Worm (Caenorhabditis elegans) whole organism, L1 larva: ENCODE data around the gene btf-1.

Source experiments
- C04F5.9 ChIP-seq: sonication (generic microtip); optimal IDR thresholded peaks from 2 replicates; lab custom pipeline; 2016; ENCODE audit warnings: missing genetic modification characterization, missing compliant biosample characterization
- C16A3.4 ChIP-seq: fragments of 150-350 bp; optimal IDR thresholded peaks from 2 replicates; lab custom pipeline; 2014; ENCODE audit warnings: missing biosample characterization, missing genetic modification characterization
- ama-1 ChIP-seq: fragments of 150-350 bp; optimal IDR thresholded peaks from 2 replicates; lab custom pipeline; 2014
- blmp-1 ChIP-seq: fragments of 150-350 bp; optimal IDR thresholded peaks from 2 replicates; lab custom pipeline; 2014; ENCODE audit warnings: missing biosample characterization, missing genetic modification characterization
- egl-27 ChIP-seq, 2 experiments: fragments of 150-350 bp in 1 of 2; sonication (generic microtip); optimal IDR thresholded peaks; 3 replicates each; lab custom pipeline; 2017 to 2018; ENCODE audit warnings: missing biosample characterization in 2 of 2, missing genetic modification characterization in 2 of 2, missing genetic modification reagents in 2 of 2
- fkh-8 ChIP-seq: sonication (generic microtip); optimal IDR thresholded peaks from 2 replicates; lab custom pipeline; 2016; ENCODE audit warnings: mild to moderate bottlenecking, missing genetic modification characterization, missing compliant biosample characterization
- hlh-17 ChIP-seq: fragments of 200-800 bp; sonication (Bioruptor generic); optimal IDR thresholded peaks from 2 replicates; lab custom pipeline; 2018; ENCODE audit warnings: missing genetic modification characterization, mild to moderate bottlenecking, missing compliant biosample characterization, moderate library complexity, borderline replicate concordance
- jun-1 ChIP-seq: fragments of 150-350 bp; optimal IDR thresholded peaks from 2 replicates; lab custom pipeline; 2014; ENCODE audit warnings: missing biosample characterization, missing genetic modification reagents, missing genetic modification characterization
- lin-14 ChIP-seq: fragments of 200-800 bp; sonication (Bioruptor generic); optimal IDR thresholded peaks from 2 replicates; lab custom pipeline; 2018; ENCODE audit warnings: mild to moderate bottlenecking, missing genetic modification characterization, moderate library complexity, missing compliant biosample characterization
- lin-35 ChIP-seq, 2 experiments: fragments of 150-350 bp; optimal IDR thresholded peaks; 2 replicates each; lab custom pipeline; 2014; ENCODE audit warnings: missing biosample characterization in 2 of 2, missing genetic modification characterization in 2 of 2, missing genetic modification reagents in 2 of 2
- nhr-237 ChIP-seq: fragments of 150-350 bp; optimal IDR thresholded peaks from 2 replicates; lab custom pipeline; 2014; ENCODE audit warnings: missing biosample characterization, missing genetic modification characterization
- nhr-84 ChIP-seq: sonication (generic microtip); optimal IDR thresholded peaks from 2 replicates; lab custom pipeline; 2017; ENCODE audit warnings: missing biosample characterization, missing genetic modification characterization
- rnt-1 ChIP-seq: sonication (generic microtip); optimal IDR thresholded peaks from 2 replicates; lab custom pipeline; 2016; ENCODE audit warnings: mild to moderate bottlenecking, missing genetic modification characterization, moderate library complexity, missing compliant biosample characterization
- skn-1 ChIP-seq: fragments of 150-350 bp; optimal IDR thresholded peaks from 2 replicates; lab custom pipeline; 2014; ENCODE audit warnings: missing biosample characterization, missing genetic modification characterization
- snu-23 ChIP-seq: sonication (generic microtip); optimal IDR thresholded peaks from 2 replicates; lab custom pipeline; 2016; ENCODE audit warnings: missing genetic modification characterization, missing compliant biosample characterization
- sox-4 ChIP-seq: sonication (generic microtip); optimal IDR thresholded peaks from 2 replicates; lab custom pipeline; 2016; ENCODE audit warnings: missing genetic modification characterization, missing compliant biosample characterization
- sup-37 ChIP-seq: fragments of 200-800 bp; sonication (Bioruptor generic); optimal IDR thresholded peaks from 2 replicates; lab custom pipeline; 2018; ENCODE audit warnings: mild to moderate bottlenecking, missing genetic modification characterization, missing compliant biosample characterization
- unc-30 ChIP-seq: sonication (generic microtip); optimal IDR thresholded peaks from 2 replicates; lab custom pipeline; 2017; ENCODE audit warnings: missing biosample characterization, missing genetic modification characterization
- zip-4 ChIP-seq: fragments of 200-800 bp; sonication (Bioruptor generic); optimal IDR thresholded peaks from 2 replicates; lab custom pipeline; 2018; ENCODE audit warnings: mild to moderate bottlenecking, missing genetic modification characterization, moderate library complexity, missing compliant biosample characterization
- ztf-4 ChIP-seq: fragments of 150-350 bp; optimal IDR thresholded peaks from 2 replicates; lab custom pipeline; 2014; ENCODE audit warnings: missing biosample characterization, missing genetic modification characterization

Gene btf-1

DNA sequence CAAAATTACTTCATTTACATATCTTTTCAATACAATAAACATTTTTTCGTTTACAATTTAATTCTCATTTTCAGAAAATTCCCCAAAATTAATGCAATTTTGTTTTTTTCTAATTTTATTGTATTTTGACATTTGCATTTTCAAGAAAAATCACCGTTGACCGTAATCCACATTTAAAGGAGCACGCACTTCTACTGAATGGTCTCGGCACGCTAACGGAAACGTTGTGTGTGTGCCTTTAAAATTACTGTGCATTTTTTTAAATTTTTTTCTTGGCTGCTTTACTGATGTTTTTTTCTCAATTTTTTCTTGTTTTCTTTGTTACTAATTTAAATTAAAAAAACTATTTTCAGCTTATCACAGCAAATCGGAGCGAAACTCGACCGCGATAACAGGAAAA lies 60.6 kb downstream of the btf-1 start:
- no peak for TF ChIP-seq C16A3.4 (tag; lab: Kevin White, UChicago)
- TF ChIP-seq C04F5.9 (tag; lab: Kevin White, UChicago): no peak
- TF ChIP-seq egl-27 (tag; optimal IDR thresholded peaks at IDR 0.05; lab: Kevin White, UChicago): no peak
- no peak for TF ChIP-seq rnt-1 (tag; lab: Kevin White, UChicago)
- TF ChIP-seq lin-35 (GFP tag; optimal IDR thresholded peaks at IDR 0.05; lab: Kevin White, UChicago): no peak
- no peak for TF ChIP-seq nhr-84 (tag; lab: Kevin White, UChicago)
- TF ChIP-seq hlh-17 (GFP tag; lab: Kevin White, UChicago): no peak
- TF ChIP-seq unc-30: no peak
- TF ChIP-seq nhr-237: no peak
- no peak for TF ChIP-seq fkh-8 (tag; lab: Kevin White, UChicago)
- no peak for TF ChIP-seq jun-1 (tag; lab: Kevin White, UChicago)
- no peak for TF ChIP-seq sup-37 (GFP tag; lab: Kevin White, UChicago)
- TF ChIP-seq lin-14 (GFP tag; lab: Kevin White, UChicago): no peak
- no peak for TF ChIP-seq skn-1 (tag; lab: Kevin White, UChicago)
- TF ChIP-seq snu-23: no peak
- TF ChIP-seq sox-4 (tag; lab: Kevin White, UChicago): no peak
- TF ChIP-seq ztf-4 (tag; lab: Kevin White, UChicago): no peak
- TF ChIP-seq zip-4 (GFP tag; lab: Kevin White, UChicago): no peak
- no peak for TF ChIP-seq blmp-1
- TF ChIP-seq ama-1 (lab: Kevin White, UChicago): no peak
